Fruit fly (Drosophila melanogaster) Kc167 (cell line): ENCODE data around the gene CG44098.

ENCODE experiments used
- Myc ChIP-seq: fragments of >200 bp; optimal IDR thresholded peaks from 2 replicates; lab custom pipeline; 2017; ENCODE audit warnings: missing external identifiers
- Sin3A ChIP-seq: fragments of >200 bp; optimal IDR thresholded peaks from 2 replicates; lab custom pipeline; 2018; ENCODE audit warnings: missing external identifiers
- h ChIP-seq: fragments of >200 bp; optimal IDR thresholded peaks from 3 replicates; lab custom pipeline; 2018; ENCODE audit warnings: missing external identifiers
- insv ChIP-seq: fragments of >200 bp; optimal IDR thresholded peaks from 3 replicates; lab custom pipeline; 2018; ENCODE audit warnings: missing external identifiers
- psq ChIP-seq: fragments of >200 bp; optimal IDR thresholded peaks from 2 replicates; lab custom pipeline; 2017; ENCODE audit warnings: missing external identifiers
- ttk ChIP-seq: sonication (Bioruptor generic); optimal IDR thresholded peaks from 2 replicates; lab custom pipeline; 2017; ENCODE audit warnings: missing external identifiers

Gene CG44098

DNA sequence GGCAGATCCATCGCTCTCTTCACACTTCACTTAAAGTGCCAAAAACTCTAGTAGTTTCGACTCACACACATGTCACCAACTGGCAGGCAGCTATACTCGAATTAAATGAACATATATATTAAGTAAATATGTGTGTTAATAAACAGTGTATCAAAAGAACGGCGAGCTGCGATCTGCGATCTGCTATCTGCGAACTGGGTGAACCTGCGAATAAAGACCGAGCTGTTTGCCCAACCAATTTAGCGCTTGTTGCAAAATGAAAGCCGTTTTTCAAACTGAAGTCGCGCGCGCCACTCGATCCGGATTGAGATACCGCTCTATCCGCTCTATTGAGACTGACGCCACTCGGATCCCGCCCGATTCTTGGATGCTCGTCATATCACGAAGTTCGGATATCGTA is at the start of gene CG44098:
CG44098 (minus strand) TSS at position 101 of the 400 bp plus-strand sequence.
- TF ChIP-seq psq (lab: Kevin White, UChicago) (no peak), Sin3A (lab: Kevin White, UChicago) (no peak), ttk (lab: Kevin White, UChicago) (no peak), Myc (lab: Kevin White, UChicago) (no peak), insv (lab: Kevin White, UChicago) (no peak), h (lab: Kevin White, UChicago) (no peak)

DNA sequence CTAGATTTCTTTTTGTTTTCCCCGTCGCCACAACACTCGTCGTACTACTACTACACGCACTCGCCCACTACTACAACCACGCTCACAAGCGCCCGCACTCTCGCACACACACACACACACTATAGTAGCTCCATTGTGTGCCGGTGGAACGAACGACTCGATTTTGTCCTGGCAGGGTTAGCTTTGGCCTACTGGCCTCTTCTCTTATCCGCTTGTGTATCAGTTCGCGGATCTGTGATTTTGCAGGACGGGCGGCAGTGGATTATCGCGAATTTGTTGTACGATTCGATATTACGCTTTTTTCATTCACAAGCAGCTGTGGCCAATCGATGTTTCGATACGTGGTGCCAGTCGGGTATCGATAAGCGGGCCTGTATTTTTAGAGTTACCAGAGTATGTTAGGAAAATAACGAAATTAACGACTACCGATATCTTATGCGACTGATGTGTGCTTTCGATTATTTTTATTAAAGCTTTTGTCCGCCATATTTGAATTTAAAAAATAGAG is 48.2 kb upstream of the CG44098 start, which contains the start of gene CG14657:
CG14657 (minus strand) TSS at position 335 of the 508 bp plus-strand sequence.
- no peak for TF ChIP-seq Sin3A (lab: Kevin White, UChicago)
- no peak for TF ChIP-seq psq (lab: Kevin White, UChicago)
- no peak for TF ChIP-seq insv (lab: Kevin White, UChicago)
- no peak for TF ChIP-seq h (lab: Kevin White, UChicago)
- no peak for TF ChIP-seq ttk (lab: Kevin White, UChicago)

DNA sequence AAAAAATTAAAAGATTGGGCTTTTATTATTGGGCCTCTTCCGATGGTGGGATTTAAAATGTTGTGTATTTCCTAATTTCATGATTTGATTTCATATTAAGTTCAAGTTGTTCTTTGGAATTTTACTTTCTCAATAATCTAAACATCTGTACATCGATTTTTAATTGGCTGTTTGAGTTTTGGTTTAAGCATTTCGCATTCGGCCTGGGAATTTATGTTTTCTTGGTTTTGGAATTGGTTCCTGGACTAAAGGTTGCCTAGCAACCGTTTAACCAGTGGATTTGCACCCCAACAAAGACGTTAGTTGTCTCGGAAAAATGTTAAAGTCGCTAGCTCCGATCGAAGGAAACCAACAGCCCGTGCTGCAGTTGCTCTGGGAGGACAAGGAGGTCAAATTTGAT is 43.0 kb upstream of the CG44098 start, which contains the start of gene BBS5:
BBS5 (plus strand) TSS at position 301 of the 400 bp plus-strand sequence.
- TF ChIP-seq Sin3A (lab: Kevin White, UChicago) (no peak), Myc (lab: Kevin White, UChicago) (no peak), psq (lab: Kevin White, UChicago) (no peak), ttk (lab: Kevin White, UChicago) (no peak)

DNA sequence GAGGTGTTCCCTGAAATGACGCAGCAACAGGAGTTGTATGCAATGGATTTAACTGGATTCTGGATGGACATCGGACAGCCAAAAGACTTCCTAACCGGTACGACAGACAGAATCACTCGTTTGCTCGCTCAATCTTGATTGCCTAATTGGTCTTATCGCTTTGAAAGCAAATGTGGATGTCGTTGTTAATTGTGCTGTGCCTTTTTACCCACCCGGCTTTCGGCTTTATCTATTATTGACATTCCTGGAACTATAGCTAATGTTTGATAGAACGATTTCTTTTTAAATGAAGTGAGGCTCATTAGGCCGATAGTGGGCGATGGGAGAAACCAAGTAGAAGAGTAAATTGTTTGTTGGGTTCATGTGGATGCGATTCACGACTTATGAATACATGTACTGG is 41.7 kb upstream of the CG44098 start:
- TF ChIP-seq h (lab: Kevin White, UChicago) (no peak), ttk (lab: Kevin White, UChicago) (no peak), Sin3A (lab: Kevin White, UChicago) (no peak), insv (lab: Kevin White, UChicago) (no peak), Myc (lab: Kevin White, UChicago) (no peak), psq (lab: Kevin White, UChicago) (no peak)

DNA sequence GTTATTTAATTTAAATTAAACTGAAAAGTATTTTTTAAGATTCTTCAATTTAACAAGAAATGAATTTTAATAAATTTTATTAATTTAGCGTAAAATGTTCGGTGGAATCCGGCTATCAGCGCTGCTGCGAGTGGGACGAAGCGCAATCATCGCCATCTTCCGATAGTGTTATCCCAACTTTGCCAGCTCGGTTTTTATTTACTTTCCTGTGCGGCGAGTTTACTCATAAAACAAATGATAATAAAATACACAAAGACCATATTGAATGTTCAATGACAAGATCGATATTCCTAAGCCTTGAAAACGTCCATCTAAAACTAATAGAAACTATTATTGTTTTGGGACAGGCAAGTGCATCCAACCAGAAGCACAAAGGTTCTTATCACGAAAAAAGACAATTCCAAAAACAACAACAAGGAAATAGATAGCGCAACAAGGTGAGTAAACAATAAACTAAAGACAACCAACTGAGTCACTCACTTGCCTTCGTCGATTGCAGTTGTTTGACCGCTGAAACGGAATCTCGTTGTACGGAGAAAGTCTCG is 40.2 kb upstream of the CG44098 start:
- TF ChIP-seq Sin3A (lab: Kevin White, UChicago) (no peak), Myc (lab: Kevin White, UChicago) (no peak), insv (lab: Kevin White, UChicago) (no peak), psq (lab: Kevin White, UChicago) (no peak), ttk (lab: Kevin White, UChicago) (no peak), h (lab: Kevin White, UChicago) (no peak)

DNA sequence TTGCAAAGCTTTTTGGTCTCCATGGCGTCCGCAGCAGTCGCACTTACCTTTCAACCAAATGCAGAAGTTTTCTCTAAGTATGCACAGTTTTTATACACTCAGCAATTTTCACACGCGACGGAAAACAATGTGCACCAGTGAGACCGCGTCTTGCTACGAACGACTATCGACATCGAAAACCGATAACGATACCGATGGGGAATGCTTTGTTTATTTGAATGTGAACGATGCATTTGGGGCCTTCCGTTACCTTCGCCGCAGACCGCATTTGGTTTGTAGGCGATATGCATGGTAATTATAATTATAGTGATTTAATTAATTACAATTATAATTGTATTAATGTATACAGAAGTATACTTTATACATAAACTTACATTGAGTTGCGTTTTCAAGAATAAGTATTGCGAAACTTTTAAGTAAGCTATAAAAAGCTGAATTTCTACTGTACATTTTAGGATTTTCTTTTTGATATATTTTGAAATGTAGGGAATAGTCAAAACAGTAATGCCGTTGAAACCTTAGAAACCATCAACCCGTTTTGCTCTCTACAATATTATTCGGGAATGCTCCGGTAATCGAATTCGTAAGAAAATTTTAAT is 39.0 kb upstream of the CG44098 start, which contains the start of the genes Hus1-like and ctrip:
Hus1-like (minus strand) TSS at position 161 of the 599 bp plus-strand sequence.
ctrip (minus strand) TSS at position 161 of the 599 bp plus-strand sequence.
- TF ChIP-seq Sin3A (lab: Kevin White, UChicago) (no peak), Myc (lab: Kevin White, UChicago) (no peak), h (lab: Kevin White, UChicago) (no peak), insv (lab: Kevin White, UChicago) (no peak), psq (lab: Kevin White, UChicago) (no peak), ttk (lab: Kevin White, UChicago) (no peak)

DNA sequence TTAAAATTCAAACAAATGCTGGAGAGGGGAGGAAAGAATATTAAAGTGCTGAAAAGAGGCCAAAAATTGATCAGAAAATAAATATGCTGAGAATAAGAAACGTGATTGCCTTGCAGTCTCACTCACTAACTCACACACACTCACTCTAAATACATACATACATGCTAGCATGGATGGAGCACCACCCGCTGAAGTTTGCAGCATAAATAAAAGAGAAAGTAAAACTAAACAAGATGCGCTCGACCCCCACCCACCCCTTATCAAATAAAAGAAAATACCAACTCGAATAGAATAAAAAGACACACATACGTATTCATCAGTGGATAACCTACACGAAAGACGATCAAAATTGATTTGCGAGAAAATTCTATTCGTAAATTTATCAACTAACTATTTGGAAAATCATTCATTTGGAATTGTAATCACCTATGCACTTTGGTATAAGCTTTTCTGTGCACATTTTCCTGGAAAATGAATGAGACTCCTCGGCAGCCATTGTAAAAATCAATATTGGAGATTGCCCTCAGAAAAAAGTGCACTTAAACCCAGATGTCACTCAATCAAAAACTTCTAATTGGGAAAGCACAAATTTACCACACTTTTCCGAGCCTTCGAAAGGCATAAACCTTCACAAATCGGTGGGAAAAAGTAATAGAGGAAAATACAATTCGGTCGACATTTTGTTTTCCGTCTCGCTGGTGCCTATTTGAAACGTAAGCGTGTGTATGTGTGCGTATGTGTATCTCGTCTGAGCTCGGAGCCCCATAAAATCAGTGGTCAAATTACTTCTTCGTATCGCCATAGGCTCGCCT is 38.3 kb upstream of the CG44098 start, which contains the start of gene Gmppb:
Gmppb (plus strand) TSS at position 321 of the 812 bp plus-strand sequence.
- TF ChIP-seq ttk (lab: Kevin White, UChicago) (no peak), psq (lab: Kevin White, UChicago) (no peak), Sin3A (lab: Kevin White, UChicago) (no peak), Myc (lab: Kevin White, UChicago) (no peak), h (lab: Kevin White, UChicago) (no peak), insv (lab: Kevin White, UChicago) (no peak)

DNA sequence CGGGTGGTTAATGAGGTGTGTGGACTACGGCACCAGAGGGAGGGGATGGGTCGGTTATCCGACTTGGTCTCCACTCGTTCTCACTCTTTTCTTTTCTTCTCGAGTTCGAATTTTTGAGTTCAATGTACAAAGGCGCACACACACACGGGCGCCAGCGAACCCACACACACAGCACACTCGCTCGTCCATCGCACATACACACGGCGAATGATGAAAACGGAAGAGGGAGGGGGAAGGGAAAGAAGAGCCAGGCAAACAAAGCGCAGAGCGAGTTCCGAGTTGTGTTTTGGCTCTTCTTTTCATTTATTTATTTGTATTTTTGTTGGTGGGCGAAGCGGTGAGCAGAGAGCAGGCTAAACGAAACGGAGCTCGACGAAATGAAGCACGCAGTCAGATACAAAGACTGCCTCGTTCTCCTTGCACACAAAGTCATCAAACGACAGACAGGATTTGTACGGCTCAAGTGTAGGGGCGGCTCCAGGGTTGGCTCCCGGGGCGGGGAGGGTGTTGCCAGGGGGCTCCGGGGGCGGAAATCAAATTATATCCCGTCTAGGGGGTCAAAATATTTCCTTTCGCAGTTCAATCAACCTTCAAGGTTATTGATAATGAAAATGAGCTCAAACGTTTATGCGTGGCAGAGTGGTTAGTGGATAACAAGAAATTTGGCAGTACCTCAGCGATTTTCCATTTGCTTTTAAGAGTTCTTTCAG is 37.1 kb upstream of the CG44098 start:
- TF ChIP-seq psq (lab: Kevin White, UChicago) (no peak), Sin3A (lab: Kevin White, UChicago) (no peak), Myc (lab: Kevin White, UChicago) (no peak), insv (lab: Kevin White, UChicago) (no peak), ttk (lab: Kevin White, UChicago) (no peak), h (lab: Kevin White, UChicago) (no peak)

DNA sequence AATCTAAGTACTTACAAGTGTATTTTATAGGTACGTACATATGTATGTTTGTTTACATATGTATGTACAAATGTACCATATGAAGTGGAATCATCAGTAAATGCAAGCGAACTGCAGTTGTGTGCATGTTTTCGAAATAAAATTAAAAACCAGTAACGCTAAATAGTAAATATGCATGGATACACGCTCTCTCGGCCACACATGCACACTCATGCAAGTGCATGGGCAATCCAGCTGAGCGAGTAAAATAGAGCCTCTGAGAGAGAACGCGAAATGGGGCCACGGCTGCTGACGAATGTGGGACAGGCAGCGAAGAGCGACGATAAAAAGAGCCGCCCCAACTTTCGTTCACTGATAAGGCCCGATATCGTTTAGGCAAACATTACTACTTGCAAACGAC is 34.6 kb upstream of the CG44098 start:
- TF ChIP-seq h (lab: Kevin White, UChicago), result no peak
- no peak for TF ChIP-seq ttk (lab: Kevin White, UChicago)
- no peak for TF ChIP-seq psq (lab: Kevin White, UChicago)
- TF ChIP-seq Sin3A (lab: Kevin White, UChicago), result no peak
- TF ChIP-seq insv (lab: Kevin White, UChicago), result no peak
- TF ChIP-seq Myc (lab: Kevin White, UChicago), result no peak

DNA sequence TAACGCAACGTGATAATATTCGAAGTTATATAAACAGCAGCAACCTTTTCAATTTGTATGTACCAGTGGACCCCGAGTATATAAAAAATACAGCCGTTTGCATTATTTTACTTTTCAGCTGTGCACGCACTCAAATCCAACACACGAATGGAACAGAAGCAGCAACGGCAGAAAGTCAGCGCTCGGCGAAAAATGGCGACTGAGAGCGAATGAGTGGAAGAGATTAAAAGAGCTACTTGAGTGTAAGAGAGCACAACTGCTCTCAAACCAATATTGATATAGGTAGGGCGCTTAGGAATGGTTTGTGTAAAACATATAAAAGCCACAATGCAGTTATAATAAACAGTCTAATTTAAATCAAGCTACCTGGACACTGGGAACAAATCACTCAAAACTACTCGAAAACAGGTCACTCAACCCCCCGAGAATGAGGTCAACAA is 33.3 kb upstream of the CG44098 start:
- no peak for TF ChIP-seq ttk (lab: Kevin White, UChicago)
- no peak for TF ChIP-seq Myc (lab: Kevin White, UChicago)
- no peak for TF ChIP-seq insv (lab: Kevin White, UChicago)
- TF ChIP-seq Sin3A (lab: Kevin White, UChicago), result no peak
- no peak for TF ChIP-seq h (lab: Kevin White, UChicago)
- no peak for TF ChIP-seq psq (lab: Kevin White, UChicago)
